Worm (Caenorhabditis elegans) whole organism, L3 larva: ENCODE measurements around the gene gpd-1.
A peak's percentile ranks its signal among the peaks of the same experiment; 100 is the strongest.

ENCODE experiments used
- R02D3.7 ChIP-seq: fragments of 150-350 bp; optimal IDR thresholded peaks from 2 replicates; lab custom pipeline; 2014; ENCODE audit warnings: missing biosample characterization, missing genetic modification characterization
- ZK546.5 ChIP-seq: sonication (generic microtip); optimal IDR thresholded peaks from 2 replicates; lab custom pipeline; 2017; ENCODE audit warnings: missing biosample characterization, missing genetic modification characterization
- aly-2 ChIP-seq: fragments of 150-350 bp; optimal IDR thresholded peaks from 2 replicates; lab custom pipeline; 2014; ENCODE audit warnings: missing biosample characterization, missing genetic modification characterization
- ama-1 ChIP-seq: fragments of 150-350 bp; optimal IDR thresholded peaks from 2 replicates; lab custom pipeline; 2018
- ceh-16 ChIP-seq: sonication (generic microtip); optimal IDR thresholded peaks from 2 replicates; lab custom pipeline; 2017; ENCODE audit warnings: missing biosample characterization, missing genetic modification characterization
- ceh-28 ChIP-seq: fragments of 150-350 bp; optimal IDR thresholded peaks from 2 replicates; lab custom pipeline; 2014; ENCODE audit warnings: missing biosample characterization, missing genetic modification reagents, missing genetic modification characterization
- ceh-82 ChIP-seq: fragments of 150-350 bp; optimal IDR thresholded peaks from 2 replicates; lab custom pipeline; 2014; ENCODE audit warnings: missing biosample characterization, missing genetic modification characterization
- ceh-9 ChIP-seq: sonication (generic microtip); optimal IDR thresholded peaks from 2 replicates; lab custom pipeline; 2018; ENCODE audit warnings: missing biosample characterization, missing genetic modification characterization
- daf-12 ChIP-seq: fragments of 150-350 bp; optimal IDR thresholded peaks from 2 replicates; lab custom pipeline; 2014; ENCODE audit warnings: missing biosample characterization, missing genetic modification reagents, missing genetic modification characterization
- egl-27 ChIP-seq: sonication (generic microtip); optimal IDR thresholded peaks from 4 replicates; lab custom pipeline; 2017; ENCODE audit warnings: missing biosample characterization, missing genetic modification reagents, missing genetic modification characterization
- egl-5 ChIP-seq: fragments of 150-350 bp; optimal IDR thresholded peaks from 2 replicates; lab custom pipeline; 2017; ENCODE audit warnings: missing biosample characterization, missing genetic modification reagents, missing genetic modification characterization, inconsistent platforms
- elt-1 ChIP-seq: fragments of 150-350 bp; optimal IDR thresholded peaks from 2 replicates; lab custom pipeline; 2014; ENCODE audit warnings: missing biosample characterization, missing genetic modification characterization
- elt-2 ChIP-seq: sonication (generic microtip); optimal IDR thresholded peaks from 2 replicates; lab custom pipeline; 2016; ENCODE audit warnings: missing genetic modification reagents, mild to moderate bottlenecking, missing genetic modification characterization, missing compliant biosample characterization
- elt-3 ChIP-seq, 3 experiments: fragments of 150-350 bp in 1 of 3; sonication (generic microtip) in 2 of 3; optimal IDR thresholded peaks; 2 replicates in 2 of 3; 4 replicates in 1 of 3; lab custom pipeline; 2014 to 2017; ENCODE audit warnings: missing biosample characterization in 3 of 3, missing genetic modification characterization in 3 of 3
- eor-1 ChIP-seq, 2 experiments: fragments of 150-350 bp; optimal IDR thresholded peaks; 2 replicates each; lab custom pipeline; 2014 to 2018; ENCODE audit warnings: missing biosample characterization in 2 of 2, missing genetic modification characterization in 2 of 2
- fkh-10 ChIP-seq: sonication (generic microtip); optimal IDR thresholded peaks from 2 replicates; lab custom pipeline; 2017; ENCODE audit warnings: missing biosample characterization, missing genetic modification reagents, missing genetic modification characterization
- fkh-2 ChIP-seq: fragments of 150-350 bp; optimal IDR thresholded peaks from 2 replicates; lab custom pipeline; 2014; ENCODE audit warnings: missing biosample characterization, missing genetic modification reagents, missing genetic modification characterization
- fos-1 ChIP-seq: fragments of 150-350 bp; optimal IDR thresholded peaks from 2 replicates; lab custom pipeline; 2014; ENCODE audit warnings: missing biosample characterization, missing genetic modification characterization
- hmg-11 ChIP-seq: sonication (generic microtip); optimal IDR thresholded peaks from 2 replicates; lab custom pipeline; 2016; ENCODE audit warnings: missing genetic modification characterization, missing compliant biosample characterization
- jun-1 ChIP-seq: fragments of 150-350 bp; optimal IDR thresholded peaks from 2 replicates; lab custom pipeline; 2014; ENCODE audit warnings: missing biosample characterization, missing genetic modification reagents, missing genetic modification characterization
- lin-15B ChIP-seq: fragments of 150-350 bp; optimal IDR thresholded peaks from 2 replicates; lab custom pipeline; 2014; ENCODE audit warnings: missing biosample characterization, missing genetic modification characterization
- lin-39 ChIP-seq: fragments of 150-350 bp; optimal IDR thresholded peaks from 2 replicates; lab custom pipeline; 2018; ENCODE audit warnings: missing biosample characterization, missing genetic modification reagents, missing genetic modification characterization
- lsy-12 ChIP-seq: sonication (generic microtip); optimal IDR thresholded peaks from 2 replicates; lab custom pipeline; 2016; ENCODE audit warnings: mild to moderate bottlenecking, missing genetic modification characterization, missing compliant biosample characterization
- mdl-1 ChIP-seq: fragments of 150-350 bp; optimal IDR thresholded peaks from 2 replicates; lab custom pipeline; 2014; ENCODE audit warnings: missing biosample characterization, missing genetic modification characterization
- mml-1 ChIP-seq: fragments of 150-350 bp; sonication (generic microtip); optimal IDR thresholded peaks from 3 replicates; lab custom pipeline; 2014; ENCODE audit warnings: missing biosample characterization, missing genetic modification characterization
- nfya-1 ChIP-seq: sonication (generic microtip); optimal IDR thresholded peaks from 2 replicates; lab custom pipeline; 2017; ENCODE audit warnings: missing genetic modification characterization, mild to moderate bottlenecking, missing compliant biosample characterization, antibody characterized with exemption, moderate library complexity; ENCODE audit not compliant: insufficient read depth
- nhr-11 ChIP-seq: fragments of 150-350 bp; optimal IDR thresholded peaks from 2 replicates; lab custom pipeline; 2014; ENCODE audit warnings: missing biosample characterization, missing genetic modification characterization
- nhr-12 ChIP-seq: fragments of 150-350 bp; optimal IDR thresholded peaks from 2 replicates; lab custom pipeline; 2014; ENCODE audit warnings: missing biosample characterization, missing genetic modification characterization
- nhr-23 ChIP-seq: fragments of 150-350 bp; optimal IDR thresholded peaks from 2 replicates; lab custom pipeline; 2014; ENCODE audit warnings: missing biosample characterization, missing genetic modification reagents, missing genetic modification characterization
- nhr-237 ChIP-seq: fragments of 150-350 bp; optimal IDR thresholded peaks from 2 replicates; lab custom pipeline; 2014; ENCODE audit warnings: missing biosample characterization, missing genetic modification characterization
- nhr-25 ChIP-seq: sonication (generic microtip); optimal IDR thresholded peaks from 2 replicates; lab custom pipeline; 2017; ENCODE audit warnings: missing biosample characterization, missing genetic modification characterization
- nhr-28 ChIP-seq: fragments of 150-350 bp; optimal IDR thresholded peaks from 2 replicates; lab custom pipeline; 2014; ENCODE audit warnings: missing biosample characterization, missing genetic modification characterization
- nhr-43 ChIP-seq: sonication (generic microtip); optimal IDR thresholded peaks from 2 replicates; lab custom pipeline; 2016; ENCODE audit warnings: mild to moderate bottlenecking, missing genetic modification characterization, missing compliant biosample characterization; ENCODE audit not compliant: poor library complexity, severe bottlenecking
- nhr-67 ChIP-seq: fragments of 150-350 bp; optimal IDR thresholded peaks from 2 replicates; lab custom pipeline; 2014; ENCODE audit warnings: missing biosample characterization, missing genetic modification characterization
- nhr-76 ChIP-seq: fragments of 150-350 bp; sonication (generic microtip); optimal IDR thresholded peaks from 5 replicates; lab custom pipeline; 2014; ENCODE audit warnings: missing biosample characterization, missing genetic modification characterization
- nhr-77 ChIP-seq: fragments of 150-350 bp; optimal IDR thresholded peaks from 2 replicates; lab custom pipeline; 2014; ENCODE audit warnings: missing biosample characterization, missing genetic modification characterization
- pha-4 ChIP-seq: fragments of 150-350 bp; optimal IDR thresholded peaks from 2 replicates; lab custom pipeline; 2014; ENCODE audit warnings: missing biosample characterization, missing genetic modification reagents, missing genetic modification characterization
- pqm-1 ChIP-seq: fragments of 150-350 bp; optimal IDR thresholded peaks from 2 replicates; lab custom pipeline; 2017; ENCODE audit warnings: missing biosample characterization, missing genetic modification characterization, inconsistent platforms
- sea-2 ChIP-seq: fragments of 150-350 bp; sonication (generic microtip); optimal IDR thresholded peaks from 4 replicates; lab custom pipeline; 2014; ENCODE audit warnings: missing biosample characterization, missing genetic modification reagents, missing genetic modification characterization
- skn-1 ChIP-seq: fragments of 150-350 bp; optimal IDR thresholded peaks from 2 replicates; lab custom pipeline; 2014; ENCODE audit warnings: missing biosample characterization, missing genetic modification characterization
- snpc-4 ChIP-seq: fragments of 150-350 bp; optimal IDR thresholded peaks from 2 replicates; lab custom pipeline; 2014; ENCODE audit warnings: missing biosample characterization, missing genetic modification characterization
- tbx-2 ChIP-seq: sonication (generic microtip); optimal IDR thresholded peaks from 2 replicates; lab custom pipeline; 2016; ENCODE audit warnings: mild to moderate bottlenecking, missing genetic modification characterization, missing compliant biosample characterization
- unc-39 ChIP-seq: sonication (generic microtip); optimal IDR thresholded peaks from 4 replicates; lab custom pipeline; 2017; ENCODE audit warnings: missing biosample characterization, missing genetic modification characterization
- unc-62 ChIP-seq: fragments of 150-350 bp; sonication (generic microtip); optimal IDR thresholded peaks from 4 replicates; lab custom pipeline; 2014; ENCODE audit warnings: missing biosample characterization, missing genetic modification reagents, missing genetic modification characterization
- zag-1 ChIP-seq: fragments of 150-350 bp; optimal IDR thresholded peaks from 2 replicates; lab custom pipeline; 2014; ENCODE audit warnings: missing biosample characterization, missing genetic modification characterization
- ztf-11 ChIP-seq: fragments of 150-350 bp; optimal IDR thresholded peaks from 2 replicates; lab custom pipeline; 2014; ENCODE audit warnings: missing biosample characterization, missing genetic modification characterization
- ztf-4 ChIP-seq: fragments of 150-350 bp; optimal IDR thresholded peaks from 2 replicates; lab custom pipeline; 2014; ENCODE audit warnings: missing biosample characterization, missing genetic modification characterization

Gene gpd-1

DNA sequence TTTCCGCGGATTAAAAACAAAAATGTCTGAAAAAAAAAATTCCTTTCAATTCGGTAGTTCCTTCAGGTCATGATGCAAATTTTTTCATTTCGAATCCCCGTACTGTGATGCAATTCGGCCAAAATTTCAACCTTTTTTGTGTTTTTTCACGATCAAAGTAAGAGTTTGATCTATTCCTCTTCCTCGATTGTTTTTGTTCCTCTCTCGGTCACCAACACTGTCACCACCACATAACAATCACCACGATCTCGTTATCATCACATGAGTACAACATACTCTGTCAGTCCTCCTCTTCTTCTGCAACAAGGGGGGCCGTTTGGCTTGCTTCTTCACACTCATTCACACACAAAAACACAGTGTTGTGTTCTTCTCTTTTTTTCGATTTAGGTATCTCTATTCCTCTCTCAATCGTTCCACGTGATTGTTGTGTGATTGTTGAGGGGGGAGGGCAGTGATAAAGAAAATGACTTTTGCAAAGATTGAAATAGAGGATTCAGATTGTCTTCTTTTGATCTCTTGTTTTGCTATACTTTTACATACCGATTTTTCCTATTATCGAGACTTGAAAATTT, 3.6 kb upstream of the gpd-1 start:
- TF ChIP-seq nfya-1 (tag; lab: Kevin White, UChicago) (peak; percentile 56), snpc-4 (tag; lab: Kevin White, UChicago) (no peak), fkh-2 (tag; lab: Kevin White, UChicago) (no peak), nhr-25 (tag; lab: Kevin White, UChicago) (peak; percentile 71), skn-1 (tag; lab: Kevin White, UChicago) (no peak), daf-12 (tag; lab: Kevin White, UChicago) (no peak), unc-62 (GFP tag; lab: Kevin White, UChicago) (no peak), lin-15B (tag; lab: Kevin White, UChicago) (no peak), tbx-2 (tag; lab: Kevin White, UChicago) (peak; percentile 18), fos-1 (tag; lab: Kevin White, UChicago) (no peak), jun-1 (tag; lab: Kevin White, UChicago) (peak; percentile 58), zag-1 (tag; lab: Kevin White, UChicago) (no peak), fkh-10 (no peak), mml-1 (tag; lab: Kevin White, UChicago) (peak; percentile 28), elt-1 (tag; lab: Kevin White, UChicago) (no peak), ztf-11 (tag; lab: Kevin White, UChicago) (no peak), sea-2 (GFP tag; lab: Kevin White, UChicago) (no peak), elt-3 (tag; optimal IDR thresholded peaks at IDR 0.05; lab: Kevin White, UChicago) (peak in 1 of 3 experiments; percentile 66), aly-2 (tag; lab: Kevin White, UChicago) (no peak), nhr-77 (tag; lab: Kevin White, UChicago) (no peak), nhr-237 (no peak), eor-1 (tag; optimal IDR thresholded peaks at IDR 0.05; lab: Kevin White, UChicago) (no peak), elt-2 (peak; percentile 44), lin-39 (tag; lab: Kevin White, UChicago) (peak; percentile 38), egl-27 (tag; lab: Kevin White, UChicago) (no peak), ama-1 (lab: Kevin White, UChicago) (peak; percentile 28), nhr-12 (tag; lab: Kevin White, UChicago) (no peak), egl-5 (tag; lab: Kevin White, UChicago) (no peak), ceh-16 (tag; lab: Kevin White, UChicago) (no peak), unc-39 (tag; lab: Kevin White, UChicago) (no peak), nhr-11 (tag; lab: Kevin White, UChicago) (peak; percentile 39), nhr-43 (peak; percentile 77), nhr-28 (no peak), pqm-1 (tag; lab: Kevin White, UChicago) (peak; percentile 61), nhr-76 (no peak), hmg-11 (tag; lab: Kevin White, UChicago) (no peak), lsy-12 (tag; lab: Kevin White, UChicago) (no peak), ztf-4 (tag; lab: Kevin White, UChicago) (no peak), ceh-9 (no peak), nhr-67 (tag; lab: Kevin White, UChicago) (no peak), nhr-23 (tag; lab: Kevin White, UChicago) (peak; percentile 78), pha-4 (tag; lab: Kevin White, UChicago) (peak; percentile 27), mdl-1 (tag; lab: Kevin White, UChicago) (peak; percentile 4), ceh-82 (tag; lab: Kevin White, UChicago) (no peak), R02D3.7 (tag; lab: Kevin White, UChicago) (no peak), ZK546.5 (tag; lab: Kevin White, UChicago) (no peak), ceh-28 (no peak)
